Worm (Caenorhabditis elegans) whole organism, midembryonic: ENCODE measurements around the gene F40H3.3.

ENCODE experiments used
- T22C8.4 ChIP-seq: fragments of 200-800 bp; sonication (Bioruptor generic); IDR thresholded peaks from 2 replicates; pipeline ENCODE4 v1.3.6; 2022; ENCODE audit warnings: missing genetic modification characterization, missing compliant biosample characterization
- cog-1 ChIP-seq: sonication (generic microtip); optimal IDR thresholded peaks from 2 replicates; lab custom pipeline; 2016; ENCODE audit warnings: missing genetic modification characterization, missing compliant biosample characterization
- flt-1 ChIP-seq: fragments of 200-800 bp; sonication (Bioruptor generic); IDR thresholded peaks from 2 replicates; pipeline ENCODE4 v1.3.6; 2022; ENCODE audit warnings: missing genetic modification characterization, missing compliant biosample characterization
- klf-2 ChIP-seq: fragments of 200-800 bp; sonication (Bioruptor generic); conservative IDR thresholded peaks from 2 replicates; pipeline ENCODE4 v1.3.6; 2022; ENCODE audit warnings: missing genetic modification reagents, missing genetic modification characterization, missing compliant biosample characterization
- med-1 ChIP-seq: sonication (generic microtip); optimal IDR thresholded peaks from 2 replicates; lab custom pipeline; 2017; ENCODE audit warnings: missing genetic modification characterization, mild to moderate bottlenecking, missing compliant biosample characterization, antibody characterized with exemption, missing genetic modification reagents; ENCODE audit not compliant: insufficient read depth
- ref-1 ChIP-seq: fragments of 200-800 bp; sonication (Bioruptor generic); conservative IDR thresholded peaks from 2 replicates; pipeline ENCODE4 v1.3.6; 2022; ENCODE audit warnings: missing genetic modification reagents, missing genetic modification characterization, missing compliant biosample characterization
- tab-1 ChIP-seq: fragments of 200-800 bp; sonication (Bioruptor generic); IDR thresholded peaks from 2 replicates; pipeline ENCODE4 v1.3.6; 2022; ENCODE audit warnings: missing genetic modification characterization, missing compliant biosample characterization
- ztf-23 ChIP-seq: fragments of 200-800 bp; sonication (Bioruptor generic); IDR thresholded peaks from 2 replicates; pipeline ENCODE4 v1.3.6; 2022; ENCODE audit warnings: missing genetic modification reagents, missing genetic modification characterization, missing compliant biosample characterization
- ztf-29 ChIP-seq: fragments of 200-800 bp; sonication (Bioruptor generic); IDR thresholded peaks from 2 replicates; pipeline ENCODE4 v1.3.6; 2022; ENCODE audit warnings: missing genetic modification reagents, missing genetic modification characterization, missing compliant biosample characterization

F40H3.3 gene

ce11 chrII:6191293-6191692 lies 20.0 kb downstream of the F40H3.3 start, which contains the start of gene fkh-8:
TSS of gene fkh-8 (minus strand) at chrII:6191393.
- TF ChIP-seq T22C8.4 (GFP tag; lab: Robert Waterston, UW), result no peak
- TF ChIP-seq med-1, result no peak
- no peak for TF ChIP-seq ztf-29 (GFP tag; lab: Robert Waterston, UW)
- no peak for TF ChIP-seq ztf-23 (GFP tag; lab: Robert Waterston, UW)
- no peak for TF ChIP-seq cog-1 (tag; lab: Kevin White, UChicago)
- no peak for TF ChIP-seq flt-1 (GFP tag; lab: Robert Waterston, UW)
- no peak for TF ChIP-seq klf-2 (GFP tag; lab: Robert Waterston, UW)
- TF ChIP-seq tab-1 (GFP tag; lab: Robert Waterston, UW), result no peak
- TF ChIP-seq ref-1 (GFP tag; lab: Robert Waterston, UW), result no peak

- TF ChIP-seq med-1, result no peak
- no peak for TF ChIP-seq ztf-23 (GFP tag; lab: Robert Waterston, UW)
- TF ChIP-seq cog-1 (tag; lab: Kevin White, UChicago), result no peak
- TF ChIP-seq ztf-29 (GFP tag; lab: Robert Waterston, UW), result no peak
- no peak for TF ChIP-seq flt-1 (GFP tag; lab: Robert Waterston, UW)
- no peak for TF ChIP-seq ref-1 (GFP tag; lab: Robert Waterston, UW)
- no peak for TF ChIP-seq tab-1 (GFP tag; lab: Robert Waterston, UW)
- no peak for TF ChIP-seq klf-2 (GFP tag; lab: Robert Waterston, UW)
- no peak for TF ChIP-seq T22C8.4 (GFP tag; lab: Robert Waterston, UW)
Observed at ce11 chrII:6192484-6192883, 21.2 kb downstream of the F40H3.3 start, which contains the start of gene cpb-2. TSS of gene cpb-2 (plus strand) at chrII:6192784.

ce11 chrII:6196875-6197274 lies 25.6 kb downstream of the F40H3.3 start, which contains the start of the genes rbmx-2 and C30B5.2:
TSS of gene rbmx-2 (minus strand) at chrII:6196948.
TSS of gene C30B5.2 (plus strand) at chrII:6197180.
- TF ChIP-seq cog-1 (tag; lab: Kevin White, UChicago) (no peak), T22C8.4 (GFP tag; lab: Robert Waterston, UW) (peak; percentile 62), med-1 (no peak), ztf-23 (GFP tag; lab: Robert Waterston, UW) (peak; percentile 36; the same call in 1 of the 2 replicates)

DNA sequence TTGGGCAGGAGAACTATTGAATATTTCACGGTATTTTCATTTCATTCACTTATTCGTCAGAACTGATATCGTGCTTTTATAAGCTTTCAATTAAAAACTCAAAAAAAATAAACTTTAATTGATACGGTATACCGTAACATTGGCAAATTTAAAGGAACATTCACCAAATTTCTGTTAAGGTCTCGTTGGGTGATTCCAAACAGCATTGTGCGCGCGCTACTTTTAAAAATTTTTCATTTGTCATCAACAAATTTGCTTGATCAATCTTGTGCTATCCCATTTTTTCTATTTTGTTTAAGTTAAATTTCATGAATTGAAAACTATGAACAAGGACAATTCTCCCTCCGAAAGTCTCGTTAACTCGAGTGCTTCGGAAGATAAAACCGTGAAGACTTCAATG lies 27.2 kb downstream of the F40H3.3 start, which contains the start of gene szy-4:
szy-4 (plus strand) TSS at position 229 of the 400 bp plus-strand sequence.
- TF ChIP-seq T22C8.4 (GFP tag; lab: Robert Waterston, UW) (no peak), cog-1 (tag; lab: Kevin White, UChicago) (no peak), ztf-29 (GFP tag; lab: Robert Waterston, UW) (no peak), flt-1 (GFP tag; lab: Robert Waterston, UW) (no peak), tab-1 (GFP tag; lab: Robert Waterston, UW) (no peak), klf-2 (GFP tag; lab: Robert Waterston, UW) (no peak), med-1 (no peak)

ce11 chrII:6199010-6199409 lies 27.7 kb downstream of the F40H3.3 start:
- no peak for TF ChIP-seq tab-1 (GFP tag; lab: Robert Waterston, UW)
- no peak for TF ChIP-seq T22C8.4 (GFP tag; lab: Robert Waterston, UW)
- TF ChIP-seq ztf-23 (GFP tag; lab: Robert Waterston, UW), result no peak
- TF ChIP-seq med-1, result no peak
- no peak for TF ChIP-seq flt-1 (GFP tag; lab: Robert Waterston, UW)
- no peak for TF ChIP-seq cog-1 (tag; lab: Kevin White, UChicago)
- no peak for TF ChIP-seq ztf-29 (GFP tag; lab: Robert Waterston, UW)
- TF ChIP-seq klf-2 (GFP tag; lab: Robert Waterston, UW), result no peak
- no peak for TF ChIP-seq ref-1 (GFP tag; lab: Robert Waterston, UW)

- no peak for TF ChIP-seq ztf-23 (GFP tag; lab: Robert Waterston, UW)
- no peak for TF ChIP-seq tab-1 (GFP tag; lab: Robert Waterston, UW)
- TF ChIP-seq T22C8.4 (GFP tag; lab: Robert Waterston, UW), result no peak
- no peak for TF ChIP-seq ztf-29 (GFP tag; lab: Robert Waterston, UW)
- TF ChIP-seq med-1, result no peak
- TF ChIP-seq flt-1 (GFP tag; lab: Robert Waterston, UW), result no peak
- TF ChIP-seq cog-1 (tag; lab: Kevin White, UChicago), result no peak
- TF ChIP-seq ref-1 (GFP tag; lab: Robert Waterston, UW), result no peak
- no peak for TF ChIP-seq klf-2 (GFP tag; lab: Robert Waterston, UW)
Observed at ce11 chrII:6202910-6203309, 31.6 kb downstream of the F40H3.3 start, which contains the start of gene C30B5.17. TSS of gene C30B5.17 (minus strand) at chrII:6203010.

DNA sequence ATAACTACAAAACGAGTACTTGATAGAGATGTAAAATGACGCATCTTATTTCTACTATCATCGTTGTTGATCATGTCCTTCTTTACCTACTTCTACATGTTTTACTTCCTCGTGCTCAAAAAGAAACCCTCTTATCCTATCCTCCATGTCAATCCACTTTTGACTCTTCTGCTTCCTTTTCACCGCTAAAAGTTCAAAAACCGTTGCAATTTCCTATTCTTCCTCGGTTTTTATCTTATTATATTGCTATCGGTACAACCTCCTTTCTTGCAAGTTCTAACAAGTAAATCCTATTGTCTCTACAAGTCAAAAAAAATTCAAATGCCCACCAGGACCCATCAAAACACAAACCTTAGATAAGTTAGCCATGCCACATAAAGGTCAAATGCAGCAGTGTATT lies 35.9 kb downstream of the F40H3.3 start:
- TF ChIP-seq klf-2 (GFP tag; lab: Robert Waterston, UW) (no peak), med-1 (no peak), ztf-23 (GFP tag; lab: Robert Waterston, UW) (no peak), T22C8.4 (GFP tag; lab: Robert Waterston, UW) (no peak), ref-1 (GFP tag; lab: Robert Waterston, UW) (no peak), cog-1 (tag; lab: Kevin White, UChicago) (no peak), ztf-29 (GFP tag; lab: Robert Waterston, UW) (no peak), tab-1 (GFP tag; lab: Robert Waterston, UW) (no peak), flt-1 (GFP tag; lab: Robert Waterston, UW) (no peak)

DNA sequence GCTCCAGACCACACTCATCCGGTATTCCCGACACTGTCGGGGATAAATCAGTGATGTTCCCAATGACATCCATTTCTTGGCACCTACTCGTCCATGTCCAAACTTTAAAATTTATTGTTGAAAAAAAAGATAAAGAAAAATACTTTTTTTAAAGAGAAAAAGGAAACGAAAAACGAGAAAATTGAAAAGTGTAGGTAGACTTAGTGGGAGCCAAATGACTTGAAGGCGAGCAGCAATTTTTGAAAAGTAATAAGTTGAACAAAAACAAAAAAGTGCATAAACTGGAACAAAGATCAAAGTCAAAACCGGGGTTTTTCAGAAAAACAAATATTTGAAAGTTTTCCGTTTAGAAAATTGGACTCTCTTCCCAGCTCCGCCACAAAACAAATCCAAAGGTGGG lies 36.8 kb downstream of the F40H3.3 start, which contains the start of gene daf-37:
daf-37 (minus strand) TSS at position 101 of the 400 bp plus-strand sequence.
- TF ChIP-seq ref-1 (GFP tag; lab: Robert Waterston, UW) (no peak), ztf-23 (GFP tag; lab: Robert Waterston, UW) (no peak), med-1 (no peak), ztf-29 (GFP tag; lab: Robert Waterston, UW) (no peak), cog-1 (tag; lab: Kevin White, UChicago) (no peak), tab-1 (GFP tag; lab: Robert Waterston, UW) (no peak)

ce11 chrII:6219346-6219745 lies 48.0 kb downstream of the F40H3.3 start, which contains the start of gene mks-2:
TSS of gene mks-2 (minus strand) at chrII:6219446.
- no peak for TF ChIP-seq cog-1 (tag; lab: Kevin White, UChicago)
- TF ChIP-seq ztf-23 (GFP tag; lab: Robert Waterston, UW), result no peak
- no peak for TF ChIP-seq klf-2 (GFP tag; lab: Robert Waterston, UW)
- TF ChIP-seq T22C8.4 (GFP tag; lab: Robert Waterston, UW), result no peak
- TF ChIP-seq ztf-29 (GFP tag; lab: Robert Waterston, UW), result no peak
- TF ChIP-seq flt-1 (GFP tag; lab: Robert Waterston, UW), result no peak
- no peak for TF ChIP-seq tab-1 (GFP tag; lab: Robert Waterston, UW)
- TF ChIP-seq med-1, result no peak
- no peak for TF ChIP-seq ref-1 (GFP tag; lab: Robert Waterston, UW)
